Fruit fly (Drosophila melanogaster) S2 (cell line): Measurements from ENCODE around the gene CG43998.

Experiments used
- CG8478 ChIP-seq: fragments of >200 bp; optimal IDR thresholded peaks from 2 replicates; lab custom pipeline; 2018
- CTCF ChIP-seq, 2 experiments: fragments of >200 bp; optimal IDR thresholded peaks; 2 replicates each; lab custom pipeline; 2018

DNA sequence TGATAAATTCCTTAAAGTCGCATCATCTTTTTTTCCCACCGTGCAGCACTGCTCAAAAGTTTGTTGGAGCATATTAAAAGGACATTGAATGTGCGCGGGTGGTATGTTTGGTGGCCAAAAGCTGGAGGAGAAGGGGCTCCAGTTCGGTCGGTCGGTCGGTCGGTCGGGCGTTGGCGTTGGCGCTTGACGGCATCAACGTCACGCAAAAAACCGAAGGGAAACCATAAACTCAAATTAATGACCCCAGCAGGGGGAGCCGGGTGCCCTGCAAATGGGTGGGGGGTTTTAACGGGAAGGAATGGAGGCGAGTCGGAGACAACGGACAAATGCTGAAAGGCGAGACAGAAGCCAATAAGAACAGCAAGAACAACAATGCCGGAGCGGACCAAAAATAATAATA is 16.5 kb downstream of the CG43998 start:
- TF ChIP-seq CTCF (optimal IDR thresholded peaks at IDR 0.05; lab: Kevin White, UChicago) (no peak), CG8478 (lab: Kevin White, UChicago) (no peak)
